Fruit fly (Drosophila melanogaster) whole organism, embryonic: ENCODE measurements around the gene Nnp-1.

Experiments
- Bdp1 ChIP-seq: fragments of 200-800 bp; sonication (Bioruptor generic); optimal IDR thresholded peaks from 3 replicates; lab custom pipeline; 2016; ENCODE audit warnings: missing biosample characterization, missing genetic modification characterization
- CG10565 ChIP-seq: fragments of 200-800 bp; sonication (Bioruptor generic); optimal IDR thresholded peaks from 3 replicates; lab custom pipeline; 2016; ENCODE audit warnings: missing biosample characterization, mild to moderate bottlenecking, missing genetic modification characterization
- CG11398 ChIP-seq: fragments of 200-800 bp; sonication (Bioruptor generic); optimal IDR thresholded peaks from 2 replicates; lab custom pipeline; 2016; ENCODE audit warnings: missing biosample characterization, missing genetic modification characterization
- CG11560 ChIP-seq: fragments of 200-800 bp; sonication (Bioruptor generic); IDR thresholded peaks from 3 replicates; pipeline ENCODE4 v1.3.6; 2022; ENCODE audit warnings: missing biosample characterization, missing genetic modification characterization
- CG12071 ChIP-seq: fragments of 200-800 bp; sonication (Bioruptor generic); optimal IDR thresholded peaks from 3 replicates; lab custom pipeline; 2018; ENCODE audit warnings: missing biosample characterization, mild to moderate bottlenecking, missing genetic modification characterization
- CG12659 ChIP-seq: fragments of 200-800 bp; sonication (Bioruptor generic); optimal IDR thresholded peaks from 3 replicates; lab custom pipeline; 2017; ENCODE audit warnings: mild to moderate bottlenecking, missing biosample characterization, missing genetic modification reagents, missing genetic modification characterization
- CG12744 ChIP-seq: fragments of 200-800 bp; sonication (Bioruptor generic); optimal IDR thresholded peaks from 2 replicates; lab custom pipeline; 2016; ENCODE audit warnings: missing biosample characterization, missing genetic modification characterization
- CG13287 ChIP-seq: fragments of 200-800 bp; sonication (Bioruptor generic); IDR thresholded peaks from 2 replicates; pipeline ENCODE4 v1.3.6; 2022; ENCODE audit warnings: missing biosample characterization, missing genetic modification characterization; ENCODE audit not compliant: partially characterized antibody
- CG13296 ChIP-seq: fragments of 200-800 bp; sonication (Bioruptor generic); optimal IDR thresholded peaks from 3 replicates; lab custom pipeline; 2018; ENCODE audit warnings: missing biosample characterization, mild to moderate bottlenecking, missing genetic modification characterization
- CG15696 ChIP-seq: fragments of 200-800 bp; sonication (Bioruptor generic); optimal IDR thresholded peaks from 2 replicates; lab custom pipeline; 2019; ENCODE audit warnings: missing biosample characterization, mild to moderate bottlenecking, missing genetic modification characterization, moderate library complexity
- CG16779 ChIP-seq: fragments of 200-800 bp; sonication (Bioruptor generic); IDR thresholded peaks from 2 replicates; pipeline ENCODE4 v1.3.6; 2022; ENCODE audit warnings: missing biosample characterization, missing genetic modification characterization
- CG17361 ChIP-seq: fragments of 200-800 bp; sonication (Bioruptor generic); IDR thresholded peaks from 3 replicates; pipeline ENCODE4 v1.3.6; 2022; ENCODE audit warnings: missing biosample characterization, missing genetic modification characterization
- CG1832 ChIP-seq: fragments of 200-800 bp; sonication (Bioruptor generic); optimal IDR thresholded peaks from 2 replicates; lab custom pipeline; 2017; ENCODE audit warnings: missing biosample characterization, mild to moderate bottlenecking, missing genetic modification characterization, inconsistent platforms
- CG31388 ChIP-seq: fragments of 200-800 bp; sonication (Bioruptor generic); optimal IDR thresholded peaks from 2 replicates; lab custom pipeline; 2016; ENCODE audit warnings: missing biosample characterization, missing genetic modification characterization
- CG31441 ChIP-seq: fragments of 200-800 bp; sonication (Bioruptor generic); IDR thresholded peaks from 2 replicates; pipeline ENCODE4 v1.3.6; 2022; ENCODE audit warnings: missing biosample characterization, missing genetic modification characterization
- CG32532 ChIP-seq: fragments of 200-800 bp; sonication (Bioruptor generic); IDR thresholded peaks from 2 replicates; pipeline ENCODE4 v1.3.6; 2022; ENCODE audit warnings: missing biosample characterization, missing genetic modification characterization
- CG32767 ChIP-seq: fragments of 200-800 bp; sonication (Bioruptor generic); IDR thresholded peaks from 2 replicates; pipeline ENCODE4 v1.3.6; 2022; ENCODE audit warnings: missing biosample characterization, missing genetic modification characterization
- CG3995 ChIP-seq: fragments of 200-800 bp; sonication (Bioruptor generic); optimal IDR thresholded peaks from 3 replicates; lab custom pipeline; 2016; ENCODE audit warnings: missing biosample characterization, missing genetic modification characterization
- CG43689 ChIP-seq: fragments of 200-800 bp; sonication (Bioruptor generic); IDR thresholded peaks from 2 replicates; pipeline ENCODE4 v1.3.6; 2022; ENCODE audit warnings: missing biosample characterization, missing genetic modification characterization
- CG4820 ChIP-seq: fragments of 200-800 bp; sonication (Bioruptor generic); optimal IDR thresholded peaks from 3 replicates; lab custom pipeline; 2016; ENCODE audit warnings: missing biosample characterization, missing genetic modification characterization
- CG7786 ChIP-seq: fragments of 200-800 bp; sonication (Bioruptor generic); optimal IDR thresholded peaks from 2 replicates; lab custom pipeline; 2016; ENCODE audit warnings: missing biosample characterization, missing genetic modification characterization
- CG7928 ChIP-seq: fragments of 200-800 bp; sonication (Bioruptor generic); optimal IDR thresholded peaks from 2 replicates; lab custom pipeline; 2017; ENCODE audit warnings: missing biosample characterization, mild to moderate bottlenecking, missing genetic modification characterization
- CG8765 ChIP-seq: fragments of 200-800 bp; sonication (Bioruptor generic); IDR thresholded peaks from 2 replicates; pipeline ENCODE4 v1.3.6; 2022; ENCODE audit warnings: missing biosample characterization, missing genetic modification characterization
- CHES-1-like ChIP-seq: fragments of 200-800 bp; sonication (Bioruptor generic); optimal IDR thresholded peaks from 2 replicates; lab custom pipeline; 2016; ENCODE audit warnings: missing biosample characterization, missing genetic modification characterization
- ERR ChIP-seq: fragments of 200-800 bp; sonication (Bioruptor generic); optimal IDR thresholded peaks from 2 replicates; lab custom pipeline; 2016; ENCODE audit warnings: missing biosample characterization, missing genetic modification characterization
- HLH54F ChIP-seq: fragments of 200-800 bp; sonication (Bioruptor generic); optimal IDR thresholded peaks from 3 replicates; lab custom pipeline; 2016; ENCODE audit warnings: missing biosample characterization, missing genetic modification characterization
- HLHmδ ChIP-seq: fragments of 200-800 bp; sonication (Bioruptor generic); optimal IDR thresholded peaks from 2 replicates; lab custom pipeline; 2018; ENCODE audit warnings: missing biosample characterization, mild to moderate bottlenecking, missing genetic modification characterization, moderate library complexity
- HmgZ ChIP-seq: fragments of 200-800 bp; sonication (Bioruptor generic); optimal IDR thresholded peaks from 2 replicates; lab custom pipeline; 2018; ENCODE audit warnings: missing biosample characterization, mild to moderate bottlenecking, missing genetic modification characterization
- Hr3 ChIP-seq: fragments of 200-800 bp; sonication (Bioruptor generic); optimal IDR thresholded peaks from 3 replicates; lab custom pipeline; 2016; ENCODE audit warnings: missing biosample characterization, missing genetic modification characterization
- Hr39 ChIP-seq: fragments of >200 bp; optimal IDR thresholded peaks from 2 replicates; lab custom pipeline; 2017
- Jarid2 ChIP-seq: fragments of 200-800 bp; sonication (Bioruptor generic); optimal IDR thresholded peaks from 3 replicates; lab custom pipeline; 2017; ENCODE audit warnings: mild to moderate bottlenecking, missing biosample characterization, missing genetic modification reagents, missing genetic modification characterization
- Mad ChIP-seq: fragments of 200-800 bp; sonication (Bioruptor generic); optimal IDR thresholded peaks from 2 replicates; lab custom pipeline; 2016; ENCODE audit warnings: missing biosample characterization, missing genetic modification characterization
- Opbp ChIP-seq: fragments of 200-800 bp; sonication (Bioruptor generic); IDR thresholded peaks from 3 replicates; pipeline ENCODE4 v1.3.6; 2022; ENCODE audit warnings: missing biosample characterization, missing genetic modification characterization; ENCODE audit not compliant: partially characterized antibody
- YL-1 ChIP-seq: fragments of 200-800 bp; sonication (Bioruptor generic); optimal IDR thresholded peaks from 3 replicates; lab custom pipeline; 2017; ENCODE audit warnings: missing biosample characterization, mild to moderate bottlenecking, missing genetic modification characterization
- ems ChIP-seq: fragments of 200-800 bp; sonication (Bioruptor generic); optimal IDR thresholded peaks from 3 replicates; lab custom pipeline; 2016; ENCODE audit warnings: missing biosample characterization, missing genetic modification characterization
- esg ChIP-seq: fragments of 200-800 bp; sonication (Bioruptor generic); conservative IDR thresholded peaks from 2 replicates; pipeline ENCODE4 v1.3.6; 2022; ENCODE audit warnings: missing biosample characterization, missing genetic modification characterization
- exex ChIP-seq: fragments of 200-800 bp; sonication (Bioruptor generic); optimal IDR thresholded peaks from 4 replicates; lab custom pipeline; 2018; ENCODE audit warnings: missing biosample characterization, mild to moderate bottlenecking, missing genetic modification characterization, moderate library complexity
- grau ChIP-seq: fragments of 200-800 bp; optimal IDR thresholded peaks from 3 replicates; lab custom pipeline; 2019; ENCODE audit warnings: missing biosample characterization, mild to moderate bottlenecking, missing genetic modification characterization, moderate library complexity
- jumu ChIP-seq: fragments of 200-800 bp; sonication (Bioruptor generic); optimal IDR thresholded peaks from 3 replicates; lab custom pipeline; 2016; ENCODE audit warnings: missing biosample characterization, missing genetic modification characterization
- klu ChIP-seq: fragments of 200-800 bp; sonication (Bioruptor generic); IDR thresholded peaks from 2 replicates; pipeline ENCODE4 v1.3.6; 2022; ENCODE audit warnings: missing biosample characterization, missing genetic modification characterization
- lmd ChIP-seq: fragments of 200-800 bp; sonication (Bioruptor generic); IDR thresholded peaks from 2 replicates; pipeline ENCODE4 v1.3.6; 2022; ENCODE audit warnings: missing biosample characterization, missing genetic modification characterization
- lola ChIP-seq, 3 experiments: fragments of >200 bp in 2 of 3; fragments of 200-800 bp in 1 of 3; sonication (Bioruptor generic) in 1 of 3; optimal IDR thresholded peaks; 2 replicates each; lab custom pipeline; 2017 to 2019; ENCODE audit warnings: missing biosample characterization in 3 of 3, missing genetic modification characterization in 3 of 3, mild to moderate bottlenecking in 1 of 3, moderate library complexity in 1 of 3
- otp ChIP-seq: fragments of 200-800 bp; sonication (Bioruptor generic); IDR thresholded peaks from 3 replicates; pipeline ENCODE4, ENCODE4 v1.3.6; 2022; ENCODE audit warnings: missing biosample characterization, missing genetic modification characterization
- pnt ChIP-seq: fragments of 200-800 bp; sonication (Bioruptor generic); optimal IDR thresholded peaks from 3 replicates; lab custom pipeline; 2016; ENCODE audit warnings: missing biosample characterization, missing genetic modification characterization
- pros ChIP-seq: fragments of 200-800 bp; sonication (Bioruptor generic); optimal IDR thresholded peaks from 3 replicates; lab custom pipeline; 2019; ENCODE audit warnings: missing biosample characterization, mild to moderate bottlenecking, missing genetic modification characterization, moderate library complexity
- psq ChIP-seq: fragments of 200-800 bp; sonication (Bioruptor generic); optimal IDR thresholded peaks from 2 replicates; lab custom pipeline; 2017; ENCODE audit warnings: missing biosample characterization, missing genetic modification characterization
- sens ChIP-seq: fragments of 200-800 bp; sonication (Bioruptor generic); peaks from one replicate; lab custom pipeline; 2016; ENCODE audit warnings: missing biosample characterization, missing genetic modification characterization
- sim ChIP-seq: fragments of 200-800 bp; sonication (Bioruptor generic); IDR thresholded peaks from 2 replicates; pipeline ENCODE4 v1.3.6; 2022; ENCODE audit warnings: missing biosample characterization, missing genetic modification characterization
- sug ChIP-seq: fragments of 200-800 bp; optimal IDR thresholded peaks from 2 replicates; lab custom pipeline; 2019; ENCODE audit warnings: missing biosample characterization, mild to moderate bottlenecking, missing genetic modification characterization, moderate library complexity
- toy ChIP-seq: fragments of 200-800 bp; sonication (Bioruptor generic); IDR thresholded peaks from 2 replicates; pipeline ENCODE4 v1.3.6; 2022; ENCODE audit warnings: missing biosample characterization, missing genetic modification characterization
- tx ChIP-seq: fragments of 200-800 bp; sonication (Bioruptor generic); optimal IDR thresholded peaks from 2 replicates; lab custom pipeline; 2016; ENCODE audit warnings: missing biosample characterization, missing genetic modification characterization
- zfh1 ChIP-seq: fragments of 200-800 bp; sonication (Bioruptor generic); IDR thresholded peaks from 3 replicates; pipeline ENCODE4 v1.3.6; 2022; ENCODE audit warnings: missing biosample characterization, missing genetic modification characterization

Nnp-1 gene

dm6 chr2L:13387255-13387654 is 21.3 kb upstream of the Nnp-1 start, which contains the start of the genes Ing5 and CG7099 (continued):
- TF ChIP-seq HmgZ (tag; lab: Kevin White, UChicago): peak; percentile 97
- peak; percentile 98 for TF ChIP-seq CG31441 (GFP tag; lab: Robert Waterston, UW)
- peak; percentile 95 for TF ChIP-seq CG32767 (GFP tag; lab: Robert Waterston, UW)
- TF ChIP-seq CG13296 (GFP tag; lab: Kevin White, UChicago): peak; percentile 94
- TF ChIP-seq CG4820: peak; percentile 94
- TF ChIP-seq CHES-1-like (GFP tag; lab: Kevin White, UChicago): peak; percentile 88
- TF ChIP-seq YL-1 (GFP tag; lab: Kevin White, UChicago): peak; percentile 92
- peak in 1 of 3 experiments; percentile 94 for TF ChIP-seq lola (GFP tag; optimal IDR thresholded peaks at IDR 0.05; lab: Kevin White, UChicago)
- peak; percentile 78 for TF ChIP-seq ERR (GFP tag; lab: Kevin White, UChicago)
- peak; percentile 77 for TF ChIP-seq CG7928 (GFP tag; lab: Kevin White, UChicago)
- peak; percentile 81 for TF ChIP-seq jumu (GFP tag; lab: Kevin White, UChicago)
- TF ChIP-seq sens: peak; percentile 99
- TF ChIP-seq lmd (GFP tag; lab: Robert Waterston, UW): peak; percentile 96
- peak; percentile 91 for TF ChIP-seq psq
- TF ChIP-seq CG11560 (tag; lab: Robert Waterston, UW): peak; percentile 87
- TF ChIP-seq Opbp (GFP tag; lab: Robert Waterston, UW): peak; percentile 65; the same call in 2 of the 3 replicates
- TF ChIP-seq HLHmδ (GFP tag; lab: Kevin White, UChicago): no peak
- peak; percentile 93 for TF ChIP-seq Bdp1 (GFP tag; lab: Kevin White, UChicago)
- peak; percentile 73 for TF ChIP-seq CG3995 (GFP tag; lab: Kevin White, UChicago)
- no peak for TF ChIP-seq pros (GFP tag; lab: Kevin White, UChicago)
- TF ChIP-seq sim (GFP tag; lab: Robert Waterston, UW): peak; percentile 82; the same call in 1 of the 2 replicates
- TF ChIP-seq CG15696 (tag; lab: Kevin White, UChicago): peak; percentile 97
- TF ChIP-seq pnt (GFP tag; lab: Kevin White, UChicago): peak; percentile 89
- TF ChIP-seq CG13287 (GFP tag; lab: Robert Waterston, UW): peak; percentile 83
- peak; percentile 60 for TF ChIP-seq CG11398
- TF ChIP-seq CG7786 (GFP tag; lab: Kevin White, UChicago): peak; percentile 86
- TF ChIP-seq Jarid2 (GFP tag; lab: Kevin White, UChicago): no peak
- TF ChIP-seq CG10565 (GFP tag; lab: Kevin White, UChicago): peak; percentile 61
- TF ChIP-seq Hr39 (lab: Kevin White, UChicago): no peak
- peak; percentile 88 for TF ChIP-seq tx (GFP tag; lab: Kevin White, UChicago)
- TF ChIP-seq CG43689 (GFP tag; lab: Robert Waterston, UW): peak; percentile 91
- peak; percentile 90 for TF ChIP-seq CG12744 (GFP tag; lab: Kevin White, UChicago)
- TF ChIP-seq HLH54F (GFP tag; lab: Kevin White, UChicago): peak; percentile 92
- no peak for TF ChIP-seq CG12071 (GFP tag; lab: Kevin White, UChicago)
- peak; percentile 97 for TF ChIP-seq CG12659 (GFP tag; lab: Kevin White, UChicago)
- peak; percentile 95 for TF ChIP-seq ems (GFP tag; lab: Kevin White, UChicago)
- TF ChIP-seq otp: peak; percentile 97
- TF ChIP-seq CG1832 (GFP tag; lab: Kevin White, UChicago): no peak
- peak; percentile 95 for TF ChIP-seq CG16779 (GFP tag; lab: Robert Waterston, UW)
- TF ChIP-seq zfh1: peak; percentile 97
- TF ChIP-seq sug: peak; percentile 96
- peak; percentile 97 for TF ChIP-seq exex
- peak; percentile 95 for TF ChIP-seq grau (tag; lab: Kevin White, UChicago)
- peak; percentile 87 for TF ChIP-seq toy (GFP tag; lab: Robert Waterston, UW)
- TF ChIP-seq CG8765 (GFP tag; lab: Robert Waterston, UW): peak; percentile 96
- peak; percentile 98 for TF ChIP-seq CG32532
- peak; percentile 92 for TF ChIP-seq CG31388 (GFP tag; lab: Kevin White, UChicago)
- TF ChIP-seq klu: peak; percentile 93
- TF ChIP-seq Mad: peak; percentile 96
- peak; percentile 97 for TF ChIP-seq Hr3 (GFP tag; lab: Kevin White, UChicago)
- TF ChIP-seq CG17361 (GFP tag; lab: Robert Waterston, UW): peak; percentile 97
- peak; percentile 94 for TF ChIP-seq esg (GFP tag; lab: Robert Waterston, UW)
